Worm (Caenorhabditis elegans): ENCODE data around the gene T15H9.4.

ce11 chrII:9574406-9574805, 37.3 kb upstream of the T15H9.4 start:
- no peak for TF ChIP-seq hmg-1.1 (GFP tag; IDR thresholded peaks at IDR 0.05)
- TF ChIP-seq unc-130 (GFP tag; optimal IDR thresholded peaks at IDR 0.05): no peak
- TF ChIP-seq skn-1 (tag; optimal IDR thresholded peaks at IDR 0.05): no peak
- no peak for TF ChIP-seq F26F4.8 (GFP tag; conservative IDR thresholded peaks at IDR 0.05)
- TF ChIP-seq aly-2 (tag; optimal IDR thresholded peaks at IDR 0.05): no peak
- TF ChIP-seq dpl-1 (GFP tag; optimal IDR thresholded peaks at IDR 0.05): no peak
- TF ChIP-seq nhr-77 (tag; optimal IDR thresholded peaks at IDR 0.05): no peak
- no peak for TF ChIP-seq zfp-3 (GFP tag; conservative IDR thresholded peaks at IDR 0.05)
- no peak for TF ChIP-seq mdt-29 (GFP tag; IDR thresholded peaks at IDR 0.05)
- no peak for TF ChIP-seq ces-1 (GFP tag; optimal IDR thresholded peaks at IDR 0.05)

Measured in whole organism, L4 larva.